Fruit fly (Drosophila melanogaster) whole organism, pupa: Measurements from ENCODE around the gene DNaseII.

Experiments
- CG15710 ChIP-seq: fragments of 200-800 bp; sonication (Bioruptor generic); optimal IDR thresholded peaks from 2 replicates; lab custom pipeline; 2018; ENCODE audit warnings: missing biosample characterization, mild to moderate bottlenecking, missing genetic modification characterization, moderate library complexity
- CG32121 ChIP-seq: fragments of 200-800 bp; sonication (Bioruptor generic); IDR thresholded peaks from 2 replicates; pipeline ENCODE4 v1.3.6; 2022; ENCODE audit warnings: missing biosample characterization, missing genetic modification characterization
- CG8159 ChIP-seq: fragments of 200-800 bp; sonication (Bioruptor generic); optimal IDR thresholded peaks from 3 replicates; lab custom pipeline; 2018; ENCODE audit warnings: missing biosample characterization, mild to moderate bottlenecking, missing genetic modification characterization, moderate library complexity
- CG9948 ChIP-seq: fragments of 200-800 bp; sonication (Bioruptor generic); optimal IDR thresholded peaks from 2 replicates; lab custom pipeline; 2018; ENCODE audit warnings: missing biosample characterization, mild to moderate bottlenecking, missing genetic modification characterization, moderate library complexity
- D1 ChIP-seq: fragments of 200-800 bp; sonication (Bioruptor generic); optimal IDR thresholded peaks from 2 replicates; lab custom pipeline; 2018; ENCODE audit warnings: missing biosample characterization, mild to moderate bottlenecking, missing genetic modification characterization, moderate library complexity
- EcR ChIP-seq: fragments of 200-800 bp; sonication (Bioruptor generic); optimal IDR thresholded peaks from 3 replicates; lab custom pipeline; 2019; ENCODE audit warnings: missing biosample characterization, missing genetic modification characterization, mild to moderate bottlenecking, moderate library complexity, missing genetic modification reagents
- Pif1B ChIP-seq: fragments of 200-800 bp; sonication (Bioruptor generic); optimal IDR thresholded peaks from 3 replicates; lab custom pipeline; 2016; ENCODE audit warnings: missing biosample characterization, missing genetic modification characterization
- fd96Ca ChIP-seq: fragments of 200-800 bp; sonication (Bioruptor generic); IDR thresholded peaks from 3 replicates; pipeline ENCODE4 v1.3.6; 2022; ENCODE audit warnings: missing biosample characterization, missing genetic modification characterization
- rn ChIP-seq: fragments of 200-800 bp; sonication (Bioruptor generic); IDR thresholded peaks from 2 replicates; pipeline ENCODE4 v1.3.6; 2022; ENCODE audit warnings: missing biosample characterization, missing genetic modification characterization

- TF ChIP-seq CG8159 (tag; lab: Kevin White, UChicago) (no peak), EcR (GFP tag; lab: Kevin White, UChicago) (no peak), CG32121 (GFP tag; lab: Robert Waterston, UW) (no peak), CG9948 (tag; lab: Kevin White, UChicago) (no peak), rn (GFP tag; lab: Robert Waterston, UW) (no peak), D1 (tag; lab: Kevin White, UChicago) (no peak), CG15710 (tag; lab: Kevin White, UChicago) (no peak), Pif1B (GFP tag; lab: Kevin White, UChicago) (no peak), fd96Ca (no peak; the same call in 2 of the 3 replicates)
Observed at dm6 chr3R:18050585-18050984, 31.4 kb downstream of the DNaseII start.
